Fruit fly (Drosophila melanogaster): Measurements from ENCODE around the gene CG1265.

CG1265 gene

DNA sequence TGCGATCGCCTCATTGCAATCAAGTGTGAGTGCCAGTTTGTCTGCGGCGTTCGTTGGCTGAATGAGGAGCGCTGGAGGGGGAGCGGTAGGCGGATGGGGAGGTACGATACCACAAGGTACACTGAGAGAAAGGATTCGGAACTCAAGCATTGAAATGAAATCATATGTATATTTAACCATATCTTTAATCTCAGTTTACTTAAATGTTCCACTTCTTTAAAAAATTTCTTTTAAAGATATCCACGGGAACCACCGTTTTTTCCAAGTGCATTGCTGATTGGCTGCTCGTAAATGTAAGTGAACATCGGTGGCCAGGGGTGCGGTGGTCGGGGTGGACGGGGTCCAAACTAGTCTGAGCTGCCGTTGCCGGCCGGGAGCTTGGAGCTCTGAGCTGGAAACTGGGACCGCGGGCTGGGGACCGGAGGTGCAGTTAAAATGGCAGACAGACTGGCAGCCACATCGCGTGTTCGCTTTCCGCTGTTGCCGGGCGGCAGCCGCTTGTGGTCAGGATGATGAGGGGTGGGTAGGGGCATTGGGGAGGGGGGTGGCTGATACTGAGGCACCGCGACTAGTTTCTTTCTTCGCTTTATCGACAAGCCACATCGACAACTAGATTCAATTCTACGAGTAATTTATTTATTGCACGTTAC lies 26.3 kb upstream of the CG1265 start (continued):
- TF ChIP-seq CG1792 (GFP tag; optimal IDR thresholded peaks at IDR 0.05) (peak; percentile 92), p53 (GFP tag; optimal IDR thresholded peaks at IDR 0.05) (peak; percentile 83), CG3065 (GFP tag; optimal IDR thresholded peaks at IDR 0.05) (peak; percentile 89), gro (GFP tag; optimal IDR thresholded peaks at IDR 0.05) (peak; percentile 49), lab (GFP tag; optimal IDR thresholded peaks at IDR 0.05) (peak; percentile 96), H15 (GFP tag; IDR thresholded peaks at IDR 0.05) (peak; percentile 97), sima (GFP tag; optimal IDR thresholded peaks at IDR 0.05) (peak; percentile 91), Drgx (GFP tag; IDR thresholded peaks at IDR 0.05) (peak; percentile 99), MESR4 (GFP tag; optimal IDR thresholded peaks at IDR 0.05) (peak; percentile 56), jigr1 (GFP tag; IDR thresholded peaks at IDR 0.05) (peak; percentile 93), CG17802 (tag; optimal IDR thresholded peaks at IDR 0.05) (peak; percentile 78), CG7271 (tag; optimal IDR thresholded peaks at IDR 0.05) (peak; percentile 81), kni (GFP tag; optimal IDR thresholded peaks at IDR 0.05) (peak; percentile 96), btn (GFP tag; optimal IDR thresholded peaks at IDR 0.05) (peak; percentile 97), CG1602 (GFP tag; optimal IDR thresholded peaks at IDR 0.05) (peak; percentile 94), ftz-f1 (GFP tag; optimal IDR thresholded peaks at IDR 0.05) (peak; percentile 78), odd (GFP tag; optimal IDR thresholded peaks at IDR 0.05) (peak; percentile 95), stc (GFP tag; IDR thresholded peaks at IDR 0.05) (peak; percentile 97), CG15011 (GFP tag; optimal IDR thresholded peaks at IDR 0.05) (peak; percentile 84), Usf (GFP tag; optimal IDR thresholded peaks at IDR 0.05) (peak; percentile 78), her (GFP tag; optimal IDR thresholded peaks at IDR 0.05) (peak; percentile 80), E2f2 (GFP tag; IDR thresholded peaks at IDR 0.05) (peak; percentile 79), CG17612 (GFP tag; IDR thresholded peaks at IDR 0.05) (peak; percentile 72), row (GFP tag; IDR thresholded peaks at IDR 0.05) (peak; percentile 97), gt (GFP tag; IDR thresholded peaks at IDR 0.05) (peak; percentile 94), tin (GFP tag; optimal IDR thresholded peaks at IDR 0.05) (peak; percentile 97), CG3726 (GFP tag; IDR thresholded peaks at IDR 0.05) (peak; percentile 95), CG13424 (tag; optimal IDR thresholded peaks at IDR 0.05) (peak; percentile 98), tgo (GFP tag; IDR thresholded peaks at IDR 0.05) (peak; percentile 96), CG3163 (GFP tag; optimal IDR thresholded peaks at IDR 0.05) (peak; percentile 83), Deaf1 (tag; optimal IDR thresholded peaks at IDR 0.05) (peak; percentile 81), Side (GFP tag; optimal IDR thresholded peaks at IDR 0.05) (peak; percentile 94), Mad (GFP tag; optimal IDR thresholded peaks at IDR 0.05) (peak; percentile 93), tna (GFP tag; IDR thresholded peaks at IDR 0.05; ENCODE audit: partially characterized antibody) (no peak), CG12236 (GFP tag; optimal IDR thresholded peaks at IDR 0.05) (peak; percentile 87), CG11398 (GFP tag; optimal IDR thresholded peaks at IDR 0.05) (peak; percentile 91), CG10654 (GFP tag; optimal IDR thresholded peaks at IDR 0.05) (peak; percentile 94), run (tag; optimal IDR thresholded peaks at IDR 0.05) (peak; percentile 92), Xrp1 (GFP tag; IDR thresholded peaks at IDR 0.05) (peak; percentile 98), Dek (tag; optimal IDR thresholded peaks at IDR 0.05) (peak; percentile 92), stwl (tag; optimal IDR thresholded peaks at IDR 0.05) (peak; percentile 38), CG3407 (GFP tag; optimal IDR thresholded peaks at IDR 0.05) (peak; percentile 96), so (GFP tag; IDR thresholded peaks at IDR 0.05) (peak; percentile 97), CG30403 (GFP tag; optimal IDR thresholded peaks at IDR 0.05) (peak; percentile 95), Scr (GFP tag; IDR thresholded peaks at IDR 0.05; ENCODE audit: partially characterized antibody) (no peak), Gug (GFP tag; IDR thresholded peaks at IDR 0.05) (peak; percentile 93), PHDP (tag; optimal IDR thresholded peaks at IDR 0.05) (peak; percentile 95), CG7928 (GFP tag; optimal IDR thresholded peaks at IDR 0.05) (peak; percentile 61), peb (GFP tag; IDR thresholded peaks at IDR 0.05) (peak; percentile 96), fd96Cb (tag; optimal IDR thresholded peaks at IDR 0.05) (peak; percentile 96), Chrac-16 (GFP tag; optimal IDR thresholded peaks at IDR 0.05) (peak; percentile 95)
